Fruit fly (Drosophila melanogaster) whole organism, embryonic: ENCODE data around the gene CG42716.

Experiments used
- Atf3 ChIP-seq: fragments of 200-800 bp; sonication (Bioruptor generic); optimal IDR thresholded peaks from 3 replicates; lab custom pipeline; 2016; ENCODE audit warnings: missing biosample characterization, missing genetic modification characterization
- B-H2 ChIP-seq: fragments of 200-800 bp; sonication (Bioruptor generic); optimal IDR thresholded peaks from 2 replicates; lab custom pipeline; 2018; ENCODE audit warnings: missing biosample characterization, mild to moderate bottlenecking, missing genetic modification characterization
- CG10462 ChIP-seq: fragments of 200-800 bp; sonication (Bioruptor generic); optimal IDR thresholded peaks from 2 replicates; lab custom pipeline; 2016; ENCODE audit warnings: missing biosample characterization, missing genetic modification characterization
- CG10979 ChIP-seq: fragments of 200-800 bp; sonication (Bioruptor generic); optimal IDR thresholded peaks from 2 replicates; lab custom pipeline; 2018; ENCODE audit warnings: missing biosample characterization, mild to moderate bottlenecking, missing genetic modification characterization, moderate library complexity
- CG11696 ChIP-seq: fragments of 200-800 bp; sonication (Bioruptor generic); IDR thresholded peaks from 2 replicates; pipeline ENCODE4 v1.3.6; 2022; ENCODE audit warnings: missing biosample characterization, missing genetic modification characterization
- CG12391 ChIP-seq: fragments of 200-800 bp; sonication (Bioruptor generic); optimal IDR thresholded peaks from 3 replicates; lab custom pipeline; 2018; ENCODE audit warnings: missing biosample characterization, mild to moderate bottlenecking, missing genetic modification characterization, moderate library complexity
- CG12769 ChIP-seq: fragments of 200-800 bp; sonication (Bioruptor generic); optimal IDR thresholded peaks from 2 replicates; lab custom pipeline; 2019; ENCODE audit warnings: missing biosample characterization, mild to moderate bottlenecking, missing genetic modification characterization, moderate library complexity
- CG14667 ChIP-seq: fragments of 200-800 bp; sonication (Bioruptor generic); IDR thresholded peaks from 2 replicates; pipeline ENCODE4 v1.3.6; 2022; ENCODE audit warnings: missing biosample characterization, missing genetic modification characterization
- CG18011 ChIP-seq: fragments of 200-800 bp; sonication (Bioruptor generic); optimal IDR thresholded peaks from 2 replicates; lab custom pipeline; 2017; ENCODE audit warnings: missing biosample characterization, missing genetic modification characterization, mild to moderate bottlenecking, moderate library complexity, missing genotype
- CG18476 ChIP-seq: fragments of 200-800 bp; sonication (Bioruptor generic); optimal IDR thresholded peaks from 2 replicates; lab custom pipeline; 2016; ENCODE audit warnings: missing biosample characterization, mild to moderate bottlenecking, missing genetic modification characterization
- CG2116 ChIP-seq: fragments of 200-800 bp; sonication (Bioruptor generic); optimal IDR thresholded peaks from 3 replicates; lab custom pipeline; 2018; ENCODE audit warnings: missing biosample characterization, mild to moderate bottlenecking, missing genetic modification characterization
- CG30020 ChIP-seq: fragments of 200-800 bp; optimal IDR thresholded peaks from 2 replicates; lab custom pipeline; 2019; ENCODE audit warnings: missing biosample characterization, mild to moderate bottlenecking, missing genetic modification characterization, moderate library complexity
- CG3995 ChIP-seq: fragments of 200-800 bp; sonication (Bioruptor generic); optimal IDR thresholded peaks from 3 replicates; lab custom pipeline; 2016; ENCODE audit warnings: missing biosample characterization, missing genetic modification characterization
- CG4328 ChIP-seq: fragments of 200-800 bp; sonication (Bioruptor generic); optimal IDR thresholded peaks from 3 replicates; lab custom pipeline; 2017; ENCODE audit warnings: missing biosample characterization, missing genetic modification reagents, missing genetic modification characterization
- CG5953 ChIP-seq: fragments of 200-800 bp; sonication (Bioruptor generic); IDR thresholded peaks from 2 replicates; pipeline ENCODE4 v1.3.6; 2022; ENCODE audit warnings: missing biosample characterization, missing genetic modification characterization
- CG7963 ChIP-seq: fragments of 200-800 bp; sonication (Bioruptor generic); IDR thresholded peaks from 3 replicates; pipeline ENCODE4 v1.3.6; 2022; ENCODE audit warnings: missing biosample characterization, missing genetic modification characterization; ENCODE audit not compliant: partially characterized antibody
- D ChIP-seq, 2 experiments: fragments of 200-800 bp in 1 of 2; fragments of >200 bp in 1 of 2; sonication (Bioruptor generic) in 1 of 2; optimal IDR thresholded peaks; 2 replicates in 1 of 2; 3 replicates in 1 of 2; lab custom pipeline; 2017; ENCODE audit warnings: mild to moderate bottlenecking in 1 of 2, missing biosample characterization in 1 of 2, missing genetic modification characterization in 1 of 2, missing genetic modification reagents in 1 of 2
- Deaf1 ChIP-seq: fragments of 200-800 bp; optimal IDR thresholded peaks from 3 replicates; lab custom pipeline; 2019; ENCODE audit warnings: missing biosample characterization, mild to moderate bottlenecking, missing genetic modification characterization, moderate library complexity
- Dip3 ChIP-seq: fragments of 200-800 bp; sonication (Bioruptor generic); optimal IDR thresholded peaks from 3 replicates; lab custom pipeline; 2016; ENCODE audit warnings: missing biosample characterization, missing genetic modification characterization
- Drgx ChIP-seq: fragments of 200-800 bp; sonication (Bioruptor generic); IDR thresholded peaks from 2 replicates; pipeline ENCODE4 v1.3.6; 2022; ENCODE audit warnings: missing biosample characterization, missing genetic modification characterization
- Ets65A ChIP-seq: fragments of 200-800 bp; sonication (Bioruptor generic); peaks from one replicate; lab custom pipeline; 2016; ENCODE audit warnings: missing biosample characterization, missing genetic modification characterization
- HLH4C ChIP-seq: fragments of 200-800 bp; sonication (Bioruptor generic); IDR thresholded peaks from 3 replicates; pipeline ENCODE4 v1.3.6; 2022; ENCODE audit warnings: missing biosample characterization, missing genetic modification characterization; ENCODE audit not compliant: partially characterized antibody
- Hmr ChIP-seq: fragments of 200-800 bp; sonication (Bioruptor generic); optimal IDR thresholded peaks from 3 replicates; lab custom pipeline; 2017; ENCODE audit warnings: mild to moderate bottlenecking, missing biosample characterization, missing genetic modification reagents, missing genetic modification characterization
- Hr78 ChIP-seq, 2 experiments: fragments of 200-800 bp in 1 of 2; fragments of >200 bp in 1 of 2; sonication (Bioruptor generic) in 1 of 2; optimal IDR thresholded peaks; 2 replicates each; lab custom pipeline; 2017 to 2019; ENCODE audit warnings: missing biosample characterization in 2 of 2, missing genetic modification characterization in 2 of 2, mild to moderate bottlenecking in 1 of 2, moderate library complexity in 1 of 2
- Lpt ChIP-seq: fragments of >200 bp; optimal IDR thresholded peaks from 2 replicates; lab custom pipeline; 2018; ENCODE audit warnings: missing biosample characterization, missing genetic modification characterization
- Med ChIP-seq: fragments of 200-800 bp; sonication (Bioruptor generic); peaks from one replicate; lab custom pipeline; 2016; ENCODE audit warnings: missing biosample characterization, missing genetic modification characterization, mild to moderate bottlenecking, inconsistent platforms, moderate library complexity
- Ptx1 ChIP-seq: fragments of 200-800 bp; sonication (Bioruptor generic); IDR thresholded peaks from 2 replicates; pipeline ENCODE4 v1.3.6; 2022; ENCODE audit warnings: missing biosample characterization, missing genetic modification characterization
- Sry-β ChIP-seq: fragments of 200-800 bp; sonication (Bioruptor generic); optimal IDR thresholded peaks from 2 replicates; lab custom pipeline; 2018; ENCODE audit warnings: missing biosample characterization, mild to moderate bottlenecking, missing genetic modification characterization, moderate library complexity
- ase ChIP-seq: fragments of 200-800 bp; sonication (Bioruptor generic); IDR thresholded peaks from 3 replicates; pipeline ENCODE4 v1.3.6; 2022; ENCODE audit warnings: missing biosample characterization, missing genetic modification characterization
- bigmax ChIP-seq: fragments of 200-800 bp; sonication (Bioruptor generic); optimal IDR thresholded peaks from 2 replicates; lab custom pipeline; 2018; ENCODE audit warnings: missing biosample characterization, mild to moderate bottlenecking, missing genetic modification characterization
- chm ChIP-seq: fragments of 200-800 bp; sonication (Bioruptor generic); IDR thresholded peaks from 2 replicates; pipeline ENCODE4 v1.3.6; 2022; ENCODE audit warnings: missing biosample characterization, missing genetic modification characterization
- ci ChIP-seq: fragments of 200-800 bp; sonication (Bioruptor generic); IDR thresholded peaks from 3 replicates; pipeline ENCODE4 v1.3.6; 2022; ENCODE audit warnings: missing biosample characterization, missing genetic modification characterization
- dimm ChIP-seq: fragments of 200-800 bp; sonication (Bioruptor generic); IDR thresholded peaks from 2 replicates; pipeline ENCODE4 v1.3.6; 2022; ENCODE audit warnings: missing biosample characterization, missing genetic modification characterization
- dmrt99B ChIP-seq: fragments of 200-800 bp; sonication (Bioruptor generic); optimal IDR thresholded peaks from 2 replicates; lab custom pipeline; 2018; ENCODE audit warnings: missing biosample characterization, mild to moderate bottlenecking, missing genetic modification characterization, moderate library complexity
- dpn ChIP-seq, 2 experiments: fragments of 200-800 bp; sonication (Bioruptor generic); optimal IDR thresholded peaks; 3 replicates each; lab custom pipeline; 2016; ENCODE audit warnings: missing biosample characterization in 2 of 2, missing genetic modification characterization in 2 of 2
- en ChIP-seq: fragments of 200-800 bp; sonication (Bioruptor generic); optimal IDR thresholded peaks from 2 replicates; lab custom pipeline; 2016; ENCODE audit warnings: missing biosample characterization, missing genetic modification characterization
- fd102C ChIP-seq: fragments of 200-800 bp; sonication (Bioruptor generic); optimal IDR thresholded peaks from 2 replicates; lab custom pipeline; 2018; ENCODE audit warnings: missing biosample characterization, mild to moderate bottlenecking, missing genetic modification characterization, moderate library complexity
- fd96Cb ChIP-seq: fragments of 200-800 bp; sonication (Bioruptor generic); optimal IDR thresholded peaks from 2 replicates; lab custom pipeline; 2018; ENCODE audit warnings: missing biosample characterization, mild to moderate bottlenecking, missing genetic modification characterization, moderate library complexity
- gsb-n ChIP-seq: fragments of 200-800 bp; sonication (Bioruptor generic); optimal IDR thresholded peaks from 3 replicates; lab custom pipeline; 2018; ENCODE audit warnings: missing biosample characterization, mild to moderate bottlenecking, missing genetic modification characterization
- insv ChIP-seq, 2 experiments: fragments of 200-800 bp; sonication (Bioruptor generic); optimal IDR thresholded peaks; 3 replicates each; lab custom pipeline; 2016 to 2018; ENCODE audit warnings: missing biosample characterization in 2 of 2, missing genetic modification characterization in 2 of 2
- inv ChIP-seq: fragments of 200-800 bp; sonication (Bioruptor generic); IDR thresholded peaks from 2 replicates; pipeline ENCODE4 v1.3.6; 2022; ENCODE audit warnings: missing biosample characterization, missing genetic modification characterization; ENCODE audit not compliant: partially characterized antibody
- lov ChIP-seq, 2 experiments: fragments of 200-800 bp in 1 of 2; fragments of >200 bp in 1 of 2; sonication (Bioruptor generic) in 1 of 2; IDR thresholded peaks in 1 of 2; optimal IDR thresholded peaks in 1 of 2; 2 replicates in 1 of 2; 3 replicates in 1 of 2; pipeline versions ENCODE4 v1.3.6 to Lab custom; 2017 to 2022; ENCODE audit warnings: missing biosample characterization in 1 of 2, missing genetic modification characterization in 1 of 2
- p53 ChIP-seq: fragments of 200-800 bp; sonication (Bioruptor generic); optimal IDR thresholded peaks from 2 replicates; lab custom pipeline; 2016; ENCODE audit warnings: missing biosample characterization, missing genetic modification characterization
- phol ChIP-seq: fragments of 200-800 bp; sonication (Bioruptor generic); optimal IDR thresholded peaks from 3 replicates; lab custom pipeline; 2018; ENCODE audit warnings: missing biosample characterization, mild to moderate bottlenecking, missing genetic modification characterization, moderate library complexity
- salm ChIP-seq: fragments of 200-800 bp; sonication (Bioruptor generic); optimal IDR thresholded peaks from 2 replicates; lab custom pipeline; 2018; ENCODE audit warnings: missing biosample characterization, mild to moderate bottlenecking, missing genetic modification characterization
- sisA ChIP-seq: fragments of 200-800 bp; sonication (Bioruptor generic); IDR thresholded peaks from 2 replicates; pipeline ENCODE4 v1.3.6; 2022; ENCODE audit warnings: missing biosample characterization, missing genetic modification characterization
- trh ChIP-seq: fragments of 200-800 bp; sonication (Bioruptor generic); optimal IDR thresholded peaks from 2 replicates; lab custom pipeline; 2016; ENCODE audit warnings: missing biosample characterization, missing genetic modification characterization
- tup ChIP-seq: fragments of 200-800 bp; sonication (Bioruptor generic); optimal IDR thresholded peaks from 2 replicates; lab custom pipeline; 2016; ENCODE audit warnings: missing biosample characterization, mild to moderate bottlenecking, missing genetic modification characterization, moderate library complexity
- usp ChIP-seq: fragments of >200 bp; optimal IDR thresholded peaks from 2 replicates; lab custom pipeline; 2017; ENCODE audit warnings: missing biosample characterization, missing genetic modification characterization

Gene CG42716

dm6 chr3L:16045831-16046336 is 12.3 kb downstream of the CG42716 start:
- TF ChIP-seq D (optimal IDR thresholded peaks at IDR 0.05; lab: Kevin White, UChicago) (no peak), D (GFP tag; optimal IDR thresholded peaks at IDR 0.05; lab: Kevin White, UChicago) (peak; percentile 80), HLH4C (GFP tag; lab: Robert Waterston, UW) (no peak), CG30020 (tag; lab: Kevin White, UChicago) (peak; percentile 53), Sry-β (peak; percentile 46), sisA (GFP tag; lab: Robert Waterston, UW) (peak; percentile 80), Deaf1 (tag; lab: Kevin White, UChicago) (no peak), CG3995 (peak; percentile 57), insv (GFP tag; optimal IDR thresholded peaks at IDR 0.05; lab: Kevin White, UChicago) (peak in 1 of 2 experiments; percentile 20), chm (GFP tag; lab: Robert Waterston, UW) (peak; percentile 94), CG18011 (GFP tag; lab: Kevin White, UChicago) (peak; percentile 69), Med (GFP tag; lab: Kevin White, UChicago) (peak; percentile 97), trh (GFP tag; lab: Kevin White, UChicago) (peak; percentile 85), Drgx (GFP tag; lab: Robert Waterston, UW) (peak; percentile 97), Hmr (GFP tag; lab: Kevin White, UChicago) (peak; percentile 94), CG12769 (tag; lab: Kevin White, UChicago) (peak; percentile 90), fd96Cb (tag; lab: Kevin White, UChicago) (peak; percentile 92), phol (tag; lab: Kevin White, UChicago) (peak; percentile 96), CG4328 (peak; percentile 75), gsb-n (tag; lab: Kevin White, UChicago) (peak; percentile 95), p53 (GFP tag; lab: Kevin White, UChicago) (peak; percentile 73), Ptx1 (peak; percentile 87), CG14667 (GFP tag; lab: Robert Waterston, UW) (peak; percentile 86), Atf3 (GFP tag; lab: Kevin White, UChicago) (peak; percentile 78), dimm (peak; percentile 74), en (peak; percentile 84), CG5953 (GFP tag; lab: Robert Waterston, UW) (peak; percentile 73), salm (tag; lab: Kevin White, UChicago) (peak; percentile 96), usp (no peak), lov (optimal IDR thresholded peaks at IDR 0.05; lab: Kevin White, UChicago) (no peak), lov (GFP tag; IDR thresholded peaks at IDR 0.05; lab: Robert Waterston, UW) (peak; percentile 89), ase (GFP tag; lab: Robert Waterston, UW) (peak; percentile 83), tup (peak; percentile 64), CG18476 (GFP tag; lab: Kevin White, UChicago) (peak; percentile 93), CG12391 (tag; lab: Kevin White, UChicago) (peak; percentile 97), fd102C (peak; percentile 43), Ets65A (GFP tag; lab: Kevin White, UChicago) (peak; percentile 95), ci (peak; percentile 97), dpn (GFP tag; optimal IDR thresholded peaks at IDR 0.05; lab: Kevin White, UChicago) (peak; percentile 85 to 91), B-H2 (GFP tag; lab: Kevin White, UChicago) (peak; percentile 94), Dip3 (peak; percentile 88), bigmax (no peak), CG2116 (GFP tag; lab: Kevin White, UChicago) (peak; percentile 67), dmrt99B (peak; percentile 94), CG7963 (GFP tag; lab: Robert Waterston, UW) (no peak), Hr78 (GFP tag; optimal IDR thresholded peaks at IDR 0.05; lab: Kevin White, UChicago) (peak in 1 of 2 experiments; percentile 72), inv (no peak), CG10979 (tag; lab: Kevin White, UChicago) (peak; percentile 93), CG10462 (peak; percentile 86), CG11696 (GFP tag; lab: Robert Waterston, UW) (peak; percentile 87), Lpt (GFP tag; lab: Kevin White, UChicago) (no peak)
